Fruit fly (Drosophila melanogaster) whole organism, pupa: ENCODE results near the gene CG8673.

Experiments used
- CG10348 ChIP-seq: fragments of 200-800 bp; sonication (Bioruptor generic); IDR thresholded peaks from 2 replicates; pipeline ENCODE4 v1.3.6; 2022; ENCODE audit warnings: missing biosample characterization, missing genetic modification characterization
- CG12605 ChIP-seq: fragments of 200-800 bp; sonication (Bioruptor generic); IDR thresholded peaks from 2 replicates; pipeline ENCODE4 v1.3.6; 2022; ENCODE audit warnings: missing biosample characterization, missing genetic modification characterization
- CG13204 ChIP-seq: fragments of 200-800 bp; sonication (Bioruptor generic); optimal IDR thresholded peaks from 2 replicates; lab custom pipeline; 2018; ENCODE audit warnings: missing biosample characterization, mild to moderate bottlenecking, missing genetic modification characterization, moderate library complexity
- CG14655 ChIP-seq: fragments of 200-800 bp; sonication (Bioruptor generic); optimal IDR thresholded peaks from 3 replicates; lab custom pipeline; 2017; ENCODE audit warnings: mild to moderate bottlenecking, missing biosample characterization, missing genetic modification reagents, missing genetic modification characterization
- CG15710 ChIP-seq: fragments of 200-800 bp; sonication (Bioruptor generic); optimal IDR thresholded peaks from 2 replicates; lab custom pipeline; 2018; ENCODE audit warnings: missing biosample characterization, mild to moderate bottlenecking, missing genetic modification characterization, moderate library complexity
- CG17806 ChIP-seq: fragments of 200-800 bp; sonication (Bioruptor generic); optimal IDR thresholded peaks from 2 replicates; lab custom pipeline; 2018; ENCODE audit warnings: missing biosample characterization, mild to moderate bottlenecking, missing genetic modification characterization, moderate library complexity
- CG32121 ChIP-seq: fragments of 200-800 bp; sonication (Bioruptor generic); IDR thresholded peaks from 2 replicates; pipeline ENCODE4 v1.3.6; 2022; ENCODE audit warnings: missing biosample characterization, missing genetic modification characterization
- CG34367 ChIP-seq: fragments of 200-800 bp; sonication (Bioruptor generic); optimal IDR thresholded peaks from 2 replicates; lab custom pipeline; 2018; ENCODE audit warnings: missing biosample characterization, mild to moderate bottlenecking, missing genetic modification characterization
- CG4496 ChIP-seq: fragments of 200-800 bp; sonication (Bioruptor generic); IDR thresholded peaks from 3 replicates; pipeline ENCODE4 v1.3.6; 2022; ENCODE audit warnings: missing biosample characterization, missing genetic modification characterization
- CG8159 ChIP-seq: fragments of 200-800 bp; sonication (Bioruptor generic); optimal IDR thresholded peaks from 3 replicates; lab custom pipeline; 2018; ENCODE audit warnings: missing biosample characterization, mild to moderate bottlenecking, missing genetic modification characterization, moderate library complexity
- CG8301 ChIP-seq: fragments of 200-800 bp; sonication (Bioruptor generic); optimal IDR thresholded peaks from 2 replicates; lab custom pipeline; 2018; ENCODE audit warnings: missing biosample characterization, mild to moderate bottlenecking, missing genetic modification characterization
- CG9948 ChIP-seq: fragments of 200-800 bp; sonication (Bioruptor generic); optimal IDR thresholded peaks from 2 replicates; lab custom pipeline; 2018; ENCODE audit warnings: missing biosample characterization, mild to moderate bottlenecking, missing genetic modification characterization, moderate library complexity
- D1 ChIP-seq: fragments of 200-800 bp; sonication (Bioruptor generic); optimal IDR thresholded peaks from 2 replicates; lab custom pipeline; 2018; ENCODE audit warnings: missing biosample characterization, mild to moderate bottlenecking, missing genetic modification characterization, moderate library complexity
- EcR ChIP-seq: fragments of 200-800 bp; sonication (Bioruptor generic); optimal IDR thresholded peaks from 3 replicates; lab custom pipeline; 2019; ENCODE audit warnings: missing biosample characterization, missing genetic modification characterization, mild to moderate bottlenecking, moderate library complexity, missing genetic modification reagents
- Ets98B ChIP-seq: fragments of 200-800 bp; sonication (Bioruptor generic); IDR thresholded peaks from 2 replicates; pipeline ENCODE4 v1.3.6; 2022; ENCODE audit warnings: missing biosample characterization, missing genetic modification characterization
- Pif1A ChIP-seq: fragments of 200-800 bp; sonication (Bioruptor generic); optimal IDR thresholded peaks from 3 replicates; lab custom pipeline; 2016; ENCODE audit warnings: missing biosample characterization, missing genetic modification characterization
- Pif1B ChIP-seq: fragments of 200-800 bp; sonication (Bioruptor generic); optimal IDR thresholded peaks from 3 replicates; lab custom pipeline; 2016; ENCODE audit warnings: missing biosample characterization, missing genetic modification characterization
- Snoo ChIP-seq: fragments of 200-800 bp; sonication (Bioruptor generic); optimal IDR thresholded peaks from 3 replicates; lab custom pipeline; 2017; ENCODE audit warnings: missing biosample characterization, mild to moderate bottlenecking, missing genetic modification characterization, inconsistent platforms
- fd96Ca ChIP-seq: fragments of 200-800 bp; sonication (Bioruptor generic); IDR thresholded peaks from 3 replicates; pipeline ENCODE4 v1.3.6; 2022; ENCODE audit warnings: missing biosample characterization, missing genetic modification characterization
- gl ChIP-seq: fragments of 200-800 bp; sonication (Bioruptor generic); optimal IDR thresholded peaks from 2 replicates; lab custom pipeline; 2018; ENCODE audit warnings: missing biosample characterization, mild to moderate bottlenecking, missing genetic modification characterization
- rn ChIP-seq: fragments of 200-800 bp; sonication (Bioruptor generic); IDR thresholded peaks from 2 replicates; pipeline ENCODE4 v1.3.6; 2022; ENCODE audit warnings: missing biosample characterization, missing genetic modification characterization

CG8673 gene

DNA sequence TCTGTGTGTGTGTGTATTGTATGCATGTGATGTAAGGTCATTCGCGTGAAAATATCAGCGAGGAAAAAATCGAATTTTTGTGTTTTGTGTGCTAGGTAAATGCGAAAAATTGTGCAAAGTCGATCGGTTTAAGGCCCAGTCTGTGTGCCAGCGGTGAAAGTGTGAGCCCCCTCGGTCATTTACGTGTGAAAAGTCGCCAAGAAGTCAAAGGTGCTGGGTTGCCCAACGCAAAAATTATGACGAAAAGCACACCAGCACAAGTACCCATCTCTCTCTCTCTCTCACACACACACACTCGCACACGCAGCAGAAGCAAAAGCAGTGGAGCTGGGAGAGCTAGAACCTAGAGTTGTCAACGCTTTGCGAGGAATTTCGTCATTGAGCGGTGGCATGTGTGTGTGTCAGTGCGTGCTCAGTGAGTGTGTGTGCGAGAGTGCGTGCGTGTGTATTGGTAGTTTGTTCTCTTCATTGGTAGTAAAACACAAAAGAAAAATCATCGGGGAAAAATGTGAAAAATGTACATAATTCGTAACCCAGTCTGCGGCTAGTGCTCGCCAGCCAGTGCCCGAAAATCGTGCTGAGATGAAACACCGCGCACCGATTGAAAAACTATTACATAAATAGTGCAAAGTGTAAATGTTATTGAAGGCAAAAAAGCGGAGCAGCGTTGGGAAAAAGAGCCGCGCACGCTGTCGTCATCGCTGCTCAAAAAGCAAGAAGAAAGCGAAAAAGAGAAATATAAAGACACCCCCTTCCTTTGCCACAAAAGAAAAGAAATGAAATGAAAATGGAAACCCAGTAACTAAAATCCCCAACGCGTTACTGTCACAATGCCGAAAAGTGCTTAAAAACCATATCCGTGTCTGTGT, 40.5 kb upstream of the CG8673 start:
- TF ChIP-seq Snoo (tag; lab: Kevin White, UChicago) (no peak), CG17806 (tag; lab: Kevin White, UChicago) (no peak), CG13204 (GFP tag; lab: Kevin White, UChicago) (peak; percentile 18), Pif1B (GFP tag; lab: Kevin White, UChicago) (no peak), EcR (peak; percentile 86), Ets98B (GFP tag; lab: Robert Waterston, UW) (peak; percentile 57), CG9948 (tag; lab: Kevin White, UChicago) (no peak), gl (tag; lab: Kevin White, UChicago) (no peak), D1 (tag; lab: Kevin White, UChicago) (no peak), CG12605 (GFP tag; lab: Robert Waterston, UW) (peak; percentile 16; the same call in 1 of the 2 replicates), CG15710 (tag; lab: Kevin White, UChicago) (no peak), CG8159 (no peak), CG34367 (tag; lab: Kevin White, UChicago) (peak; percentile 23), CG4496 (GFP tag; lab: Robert Waterston, UW) (no peak), CG10348 (GFP tag; lab: Robert Waterston, UW) (no peak), fd96Ca (no peak; the same call in 2 of the 3 replicates), Pif1A (GFP tag; lab: Kevin White, UChicago) (no peak), CG14655 (no peak), CG32121 (GFP tag; lab: Robert Waterston, UW) (no peak; the same call in 1 of the 2 replicates), CG8301 (tag; lab: Kevin White, UChicago) (no peak), rn (GFP tag; lab: Robert Waterston, UW) (no peak)

DNA sequence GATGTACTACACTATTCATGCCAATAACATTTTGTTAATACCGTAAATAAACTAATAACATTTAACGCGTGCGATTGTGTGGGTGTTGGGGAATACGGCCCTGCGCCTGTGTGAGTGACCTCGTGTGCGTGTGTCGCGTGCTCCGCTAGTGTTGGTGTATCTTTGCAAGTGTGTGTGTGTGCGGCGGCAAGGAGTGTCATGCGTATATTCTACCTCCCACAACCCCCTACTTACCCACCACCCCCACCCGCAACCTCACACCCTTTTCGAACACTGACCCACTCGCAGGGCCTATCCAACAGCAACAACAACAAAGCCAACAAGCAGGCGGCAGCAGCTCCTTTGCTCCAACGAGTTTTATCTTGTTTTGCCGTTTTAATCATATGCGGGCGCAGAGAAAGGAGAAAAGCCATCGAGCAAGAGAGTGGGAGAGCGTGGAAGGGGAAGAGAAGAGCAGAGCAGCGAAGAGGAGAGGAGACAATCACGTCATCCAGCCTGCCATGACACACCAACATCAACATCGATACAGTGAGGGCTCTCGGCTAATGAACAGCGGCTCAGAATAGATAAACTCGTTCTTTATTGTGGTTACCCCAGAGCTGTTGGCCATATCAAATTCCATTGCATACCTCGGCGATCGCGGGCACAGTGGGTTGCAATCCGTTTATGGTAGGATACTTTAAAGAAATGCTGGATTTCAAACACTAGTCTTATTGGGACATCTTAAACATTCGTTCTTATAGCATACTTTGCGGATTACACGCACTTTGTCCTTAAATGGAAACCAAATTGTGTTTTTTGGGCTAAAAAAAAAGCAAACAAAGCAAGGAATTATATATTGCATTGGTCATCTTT, 39.6 kb upstream of the CG8673 start:
- TF ChIP-seq CG13204 (GFP tag; lab: Kevin White, UChicago) (peak; percentile 27), CG32121 (GFP tag; lab: Robert Waterston, UW) (no peak), CG9948 (tag; lab: Kevin White, UChicago) (no peak), CG15710 (tag; lab: Kevin White, UChicago) (no peak), Pif1B (GFP tag; lab: Kevin White, UChicago) (no peak), CG8159 (no peak), CG10348 (GFP tag; lab: Robert Waterston, UW) (no peak), CG4496 (GFP tag; lab: Robert Waterston, UW) (no peak), CG12605 (GFP tag; lab: Robert Waterston, UW) (no peak; the same call in 1 of the 2 replicates), CG34367 (tag; lab: Kevin White, UChicago) (no peak), D1 (tag; lab: Kevin White, UChicago) (no peak), CG14655 (peak; percentile 23), Snoo (tag; lab: Kevin White, UChicago) (no peak), CG8301 (tag; lab: Kevin White, UChicago) (peak; percentile 4), Ets98B (GFP tag; lab: Robert Waterston, UW) (no peak), EcR (peak; percentile 48), rn (GFP tag; lab: Robert Waterston, UW) (no peak), fd96Ca (0 out of 3 replicates have a peak, but pooled peaks have one; percentile 19), gl (tag; lab: Kevin White, UChicago) (no peak), CG17806 (tag; lab: Kevin White, UChicago) (no peak), Pif1A (GFP tag; lab: Kevin White, UChicago) (no peak)
- TF ChIP-seq, all 21 proteins: peak for 5

DNA sequence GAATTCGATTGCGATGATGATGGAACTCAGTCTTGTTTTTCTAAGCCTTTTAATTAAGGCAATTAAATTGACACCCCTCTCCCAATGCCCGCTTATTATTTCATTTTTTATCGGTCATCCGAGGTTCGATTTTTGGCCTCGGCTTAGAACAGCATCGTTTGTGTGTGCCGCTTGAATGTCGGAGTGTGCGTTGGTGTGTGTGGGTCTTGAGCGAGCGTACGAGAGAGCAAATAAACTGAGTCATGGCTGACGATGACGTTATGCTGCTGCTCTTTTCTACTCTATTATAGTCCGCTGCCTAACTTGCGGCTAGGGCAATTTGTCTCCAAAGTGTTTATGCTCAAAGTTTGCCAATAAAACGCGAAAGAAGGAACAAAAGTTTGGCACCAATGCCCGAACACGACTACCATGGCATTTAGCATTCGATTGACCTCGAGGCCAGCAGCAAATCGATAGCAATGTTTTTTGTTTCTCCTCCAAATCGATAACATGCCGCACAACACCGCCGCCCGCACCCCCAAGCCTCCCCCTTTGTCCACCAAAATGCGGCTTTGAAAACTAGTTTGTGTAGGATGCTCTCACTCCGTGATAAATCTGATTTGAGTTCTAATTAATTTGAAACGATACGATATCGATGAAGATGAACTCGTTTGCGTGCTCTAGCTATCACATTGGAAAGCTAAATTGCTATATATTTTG, 38.5 kb upstream of the CG8673 start:
- 0 out of 3 replicates have a peak, but pooled peaks have one; percentile 44 for TF ChIP-seq CG4496 (GFP tag; lab: Robert Waterston, UW)
- no peak for TF ChIP-seq gl (tag; lab: Kevin White, UChicago)

DNA sequence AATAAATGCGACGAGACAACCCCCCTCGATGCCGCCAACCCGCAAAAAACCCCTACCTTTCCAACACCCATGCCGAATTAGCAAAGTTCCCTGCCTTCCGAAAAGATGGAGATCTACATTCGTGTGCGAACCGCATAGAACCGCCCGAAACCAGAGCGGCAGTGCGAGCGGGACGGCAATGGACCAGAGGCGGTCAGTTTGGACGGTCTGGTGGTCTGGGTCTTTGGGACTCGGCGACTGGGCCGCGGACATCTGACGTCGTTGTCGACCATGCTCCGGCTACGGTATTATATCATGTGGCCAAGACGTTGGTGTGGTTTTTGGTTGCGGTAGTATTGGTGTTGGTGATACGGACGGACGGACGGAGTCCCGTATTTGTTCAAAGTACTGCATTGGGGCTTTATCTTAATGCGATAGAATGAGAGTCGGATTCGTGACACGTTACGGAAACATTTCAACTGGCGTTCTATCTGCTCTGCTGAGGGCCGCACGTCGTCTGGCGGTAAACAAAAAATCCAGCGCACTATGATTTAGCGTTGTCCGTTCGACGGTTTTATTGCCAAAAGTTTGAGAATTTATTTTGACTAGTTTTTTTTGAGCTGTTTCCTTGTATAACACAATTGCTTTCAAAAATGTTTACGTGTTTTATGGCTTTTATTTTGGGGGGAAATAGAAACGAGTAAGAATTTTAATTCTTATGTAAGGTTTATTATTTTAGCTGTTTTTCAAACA, 37.2 kb upstream of the CG8673 start:
- no peak for TF ChIP-seq EcR
- TF ChIP-seq CG14655 = peak; percentile 18
- no peak for TF ChIP-seq CG8301 (tag; lab: Kevin White, UChicago)
- 0 out of 2 replicates have a peak, but pooled peaks have one; percentile 26 for TF ChIP-seq CG32121 (GFP tag; lab: Robert Waterston, UW)
- TF ChIP-seq Pif1A (GFP tag; lab: Kevin White, UChicago) = no peak
- TF ChIP-seq, all 21 proteins: peak for 2
